Worm (Caenorhabditis elegans): Measurements from ENCODE around the gene sec-5.

DNA sequence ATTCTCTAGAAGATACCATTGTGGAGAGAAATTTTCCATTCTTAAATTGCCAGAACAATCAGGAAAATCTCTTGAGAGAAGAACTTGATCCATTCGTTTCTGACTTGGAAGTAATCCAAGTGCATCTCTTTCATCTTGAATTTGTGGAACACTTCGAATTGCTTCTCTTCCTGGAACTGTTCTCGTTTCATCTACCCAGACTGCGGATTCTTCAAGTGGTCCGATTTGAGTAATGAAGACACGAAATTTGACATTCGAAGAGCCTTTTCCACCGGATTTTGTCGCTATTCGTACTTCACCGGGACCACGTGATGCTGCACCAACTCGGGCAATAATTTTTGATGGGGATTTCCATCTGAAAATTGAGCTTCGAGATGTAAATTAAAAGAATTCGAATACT lies 429 bp downstream of the sec-5 start:
- no peak for TF ChIP-seq jun-1 (tag; optimal IDR thresholded peaks at IDR 0.05)
- no peak for TF ChIP-seq elt-3 (tag; optimal IDR thresholded peaks at IDR 0.05)
- no peak for TF ChIP-seq daf-12 (tag; optimal IDR thresholded peaks at IDR 0.05)
- TF ChIP-seq pqm-1 (tag; optimal IDR thresholded peaks at IDR 0.05) = no peak
- TF ChIP-seq egl-27 (tag; optimal IDR thresholded peaks at IDR 0.05) = no peak
- TF ChIP-seq ceh-82 (tag; optimal IDR thresholded peaks at IDR 0.05) = no peak
- TF ChIP-seq lsy-12 (tag; optimal IDR thresholded peaks at IDR 0.05) = no peak
- no peak for TF ChIP-seq nhr-25 (tag; optimal IDR thresholded peaks at IDR 0.05)
